Fruit fly (Drosophila melanogaster) whole organism, embryonic: ENCODE measurements around the gene CG31957.

Source experiments
- Ada2b ChIP-seq: fragments of 200-800 bp; sonication (Bioruptor generic); IDR thresholded peaks from 2 replicates; pipeline ENCODE4 v1.3.6; 2022; ENCODE audit warnings: missing biosample characterization, missing genetic modification characterization
- Atf6 ChIP-seq: fragments of 200-800 bp; sonication (Bioruptor generic); IDR thresholded peaks from 2 replicates; pipeline ENCODE4 v1.3.6; 2022; ENCODE audit warnings: missing biosample characterization, missing genetic modification characterization
- B-H1 ChIP-seq: fragments of 200-800 bp; sonication (Bioruptor generic); IDR thresholded peaks from 3 replicates; pipeline ENCODE4 v1.3.6; 2022; ENCODE audit warnings: missing biosample characterization, missing genetic modification characterization
- Bdp1 ChIP-seq: fragments of 200-800 bp; sonication (Bioruptor generic); optimal IDR thresholded peaks from 3 replicates; lab custom pipeline; 2016; ENCODE audit warnings: missing biosample characterization, missing genetic modification characterization
- CG10543 ChIP-seq: fragments of 200-800 bp; sonication (Bioruptor generic); optimal IDR thresholded peaks from 3 replicates; lab custom pipeline; 2017; ENCODE audit warnings: missing biosample characterization, mild to moderate bottlenecking, missing genetic modification characterization, moderate library complexity
- CG10654 ChIP-seq: fragments of 200-800 bp; sonication (Bioruptor generic); optimal IDR thresholded peaks from 2 replicates; lab custom pipeline; 2016; ENCODE audit warnings: missing biosample characterization, missing genetic modification characterization
- CG11695 ChIP-seq: fragments of 200-800 bp; sonication (Bioruptor generic); IDR thresholded peaks from 3 replicates; pipeline ENCODE4 v1.3.6; 2022; ENCODE audit warnings: missing biosample characterization, missing genetic modification characterization
- CG12769 ChIP-seq: fragments of 200-800 bp; sonication (Bioruptor generic); optimal IDR thresholded peaks from 2 replicates; lab custom pipeline; 2019; ENCODE audit warnings: missing biosample characterization, mild to moderate bottlenecking, missing genetic modification characterization, moderate library complexity
- CG13424 ChIP-seq: fragments of 200-800 bp; sonication (Bioruptor generic); optimal IDR thresholded peaks from 2 replicates; lab custom pipeline; 2019; ENCODE audit warnings: missing biosample characterization, mild to moderate bottlenecking, missing genetic modification characterization, moderate library complexity
- CG15269 ChIP-seq: fragments of 200-800 bp; sonication (Bioruptor generic); optimal IDR thresholded peaks from 2 replicates; lab custom pipeline; 2018; ENCODE audit warnings: missing biosample characterization, mild to moderate bottlenecking, missing genetic modification characterization, moderate library complexity
- CG15514 ChIP-seq: fragments of 200-800 bp; sonication (Bioruptor generic); optimal IDR thresholded peaks from 3 replicates; lab custom pipeline; 2017; ENCODE audit warnings: missing biosample characterization, missing genetic modification characterization, mild to moderate bottlenecking, moderate library complexity, missing genetic modification reagents
- CG17328 ChIP-seq: fragments of 200-800 bp; sonication (Bioruptor generic); IDR thresholded peaks from 2 replicates; pipeline ENCODE4 v1.3.6; 2022; ENCODE audit warnings: missing biosample characterization, missing genetic modification characterization
- CG17612 ChIP-seq: fragments of 200-800 bp; sonication (Bioruptor generic); IDR thresholded peaks from 2 replicates; pipeline ENCODE4 v1.3.6; 2022; ENCODE audit warnings: missing biosample characterization, missing genetic modification characterization
- CG30403 ChIP-seq: fragments of 200-800 bp; sonication (Bioruptor generic); optimal IDR thresholded peaks from 3 replicates; lab custom pipeline; 2016; ENCODE audit warnings: missing biosample characterization, missing genetic modification characterization
- CG3065 ChIP-seq: fragments of 200-800 bp; sonication (Bioruptor generic); optimal IDR thresholded peaks from 2 replicates; lab custom pipeline; 2016; ENCODE audit warnings: missing biosample characterization, missing genetic modification characterization
- CG31441 ChIP-seq: fragments of 200-800 bp; sonication (Bioruptor generic); IDR thresholded peaks from 2 replicates; pipeline ENCODE4 v1.3.6; 2022; ENCODE audit warnings: missing biosample characterization, missing genetic modification characterization
- CG34422 ChIP-seq: fragments of 200-800 bp; sonication (Bioruptor generic); IDR thresholded peaks from 3 replicates; pipeline ENCODE4 v1.3.6; 2022; ENCODE audit warnings: missing biosample characterization, missing genetic modification characterization
- CG42726 ChIP-seq: fragments of 200-800 bp; sonication (Bioruptor generic); IDR thresholded peaks from 2 replicates; pipeline ENCODE4 v1.3.6; 2022; ENCODE audit warnings: missing biosample characterization, missing genetic modification characterization; ENCODE audit not compliant: partially characterized antibody
- CG4854 ChIP-seq: fragments of 200-800 bp; sonication (Bioruptor generic); optimal IDR thresholded peaks from 2 replicates; lab custom pipeline; 2016; ENCODE audit warnings: missing biosample characterization, missing genetic modification characterization, inconsistent platforms
- CG6791 ChIP-seq: fragments of 200-800 bp; sonication (Bioruptor generic); IDR thresholded peaks from 3 replicates; pipeline ENCODE4 v1.3.6; 2022; ENCODE audit warnings: missing biosample characterization, missing genetic modification characterization; ENCODE audit not compliant: partially characterized antibody
- CG7357 ChIP-seq: fragments of 200-800 bp; sonication (Bioruptor generic); IDR thresholded peaks from 3 replicates; pipeline ENCODE4 v1.3.6; 2022; ENCODE audit warnings: missing biosample characterization, missing genetic modification characterization
- CG7786 ChIP-seq: fragments of 200-800 bp; sonication (Bioruptor generic); optimal IDR thresholded peaks from 2 replicates; lab custom pipeline; 2016; ENCODE audit warnings: missing biosample characterization, missing genetic modification characterization
- CG7839 ChIP-seq: fragments of 200-800 bp; sonication (Bioruptor generic); optimal IDR thresholded peaks from 3 replicates; lab custom pipeline; 2018; ENCODE audit warnings: missing biosample characterization, mild to moderate bottlenecking, missing genetic modification characterization, moderate library complexity
- CG8388 ChIP-seq: fragments of 200-800 bp; sonication (Bioruptor generic); optimal IDR thresholded peaks from 2 replicates; lab custom pipeline; 2019; ENCODE audit warnings: missing biosample characterization, mild to moderate bottlenecking, missing genetic modification characterization, moderate library complexity
- D19A ChIP-seq: fragments of 200-800 bp; optimal IDR thresholded peaks from 3 replicates; lab custom pipeline; 2019; ENCODE audit warnings: missing biosample characterization, mild to moderate bottlenecking, missing genetic modification characterization, moderate library complexity
- Dp ChIP-seq: fragments of 200-800 bp; sonication (Bioruptor generic); optimal IDR thresholded peaks from 2 replicates; lab custom pipeline; 2018; ENCODE audit warnings: missing biosample characterization, mild to moderate bottlenecking, missing genetic modification characterization, moderate library complexity
- Eip74EF ChIP-seq, 2 experiments: fragments of 200-800 bp in 1 of 2; fragments of >200 bp in 1 of 2; sonication (Bioruptor generic) in 1 of 2; optimal IDR thresholded peaks; 2 replicates each; lab custom pipeline; 2017 to 2019; ENCODE audit warnings: missing biosample characterization in 2 of 2, missing genetic modification characterization in 2 of 2, mild to moderate bottlenecking in 1 of 2, moderate library complexity in 1 of 2
- Fer2 ChIP-seq: fragments of 200-800 bp; sonication (Bioruptor generic); optimal IDR thresholded peaks from 2 replicates; lab custom pipeline; 2018; ENCODE audit warnings: missing biosample characterization, mild to moderate bottlenecking, missing genetic modification characterization, moderate library complexity
- Fer3 ChIP-seq: fragments of 200-800 bp; sonication (Bioruptor generic); optimal IDR thresholded peaks from 2 replicates; lab custom pipeline; 2018; ENCODE audit warnings: missing biosample characterization, mild to moderate bottlenecking, missing genetic modification characterization, moderate library complexity
- Gsc ChIP-seq: fragments of 200-800 bp; sonication (Bioruptor generic); IDR thresholded peaks from 2 replicates; pipeline ENCODE4 v1.3.6; 2022; ENCODE audit warnings: missing biosample characterization, missing genetic modification characterization
- Gug ChIP-seq: fragments of 200-800 bp; sonication (Bioruptor generic); IDR thresholded peaks from 4 replicates; pipeline ENCODE4 v1.3.6; 2022; ENCODE audit warnings: missing biosample characterization, missing genetic modification characterization
- HLH3B ChIP-seq: fragments of 200-800 bp; sonication (Bioruptor generic); IDR thresholded peaks from 2 replicates; pipeline ENCODE4 v1.3.6; 2022; ENCODE audit warnings: missing biosample characterization, missing genetic modification characterization
- Hsf ChIP-seq: fragments of 200-800 bp; sonication (Bioruptor generic); optimal IDR thresholded peaks from 3 replicates; lab custom pipeline; 2016; ENCODE audit warnings: missing biosample characterization, missing genetic modification characterization
- MBD-R2 ChIP-seq: fragments of 200-800 bp; sonication (Bioruptor generic); IDR thresholded peaks from 2 replicates; pipeline ENCODE4 v1.3.6; 2022; ENCODE audit warnings: missing biosample characterization, missing genetic modification characterization
- Max ChIP-seq: fragments of 200-800 bp; sonication (Bioruptor generic); optimal IDR thresholded peaks from 2 replicates; lab custom pipeline; 2016; ENCODE audit warnings: missing biosample characterization, mild to moderate bottlenecking, missing genetic modification characterization
- Med ChIP-seq: fragments of 200-800 bp; sonication (Bioruptor generic); peaks from one replicate; lab custom pipeline; 2016; ENCODE audit warnings: missing biosample characterization, missing genetic modification characterization, mild to moderate bottlenecking, inconsistent platforms, moderate library complexity
- Neu2 ChIP-seq: fragments of 200-800 bp; sonication (Bioruptor generic); optimal IDR thresholded peaks from 3 replicates; lab custom pipeline; 2016; ENCODE audit warnings: missing biosample characterization, missing genetic modification characterization, borderline replicate concordance
- Nf-YB ChIP-seq: fragments of 200-800 bp; sonication (Bioruptor generic); optimal IDR thresholded peaks from 3 replicates; lab custom pipeline; 2019; ENCODE audit warnings: missing biosample characterization, mild to moderate bottlenecking, missing genetic modification characterization, moderate library complexity
- Scr ChIP-seq: fragments of 200-800 bp; sonication (Bioruptor generic); IDR thresholded peaks from 2 replicates; pipeline ENCODE4 v1.3.6; 2022; ENCODE audit warnings: missing biosample characterization, missing genetic modification characterization; ENCODE audit not compliant: partially characterized antibody
- al ChIP-seq: fragments of 200-800 bp; sonication (Bioruptor generic); IDR thresholded peaks from 2 replicates; pipeline ENCODE4 v1.3.6; 2022; ENCODE audit warnings: missing biosample characterization, missing genetic modification characterization
- ase ChIP-seq: fragments of 200-800 bp; sonication (Bioruptor generic); IDR thresholded peaks from 3 replicates; pipeline ENCODE4 v1.3.6; 2022; ENCODE audit warnings: missing biosample characterization, missing genetic modification characterization
- dimm ChIP-seq: fragments of 200-800 bp; sonication (Bioruptor generic); IDR thresholded peaks from 2 replicates; pipeline ENCODE4 v1.3.6; 2022; ENCODE audit warnings: missing biosample characterization, missing genetic modification characterization
- disco-r ChIP-seq: fragments of 200-800 bp; sonication (Bioruptor generic); optimal IDR thresholded peaks from 2 replicates; lab custom pipeline; 2016; ENCODE audit warnings: missing biosample characterization, missing genetic modification characterization
- fd96Cb ChIP-seq: fragments of 200-800 bp; sonication (Bioruptor generic); optimal IDR thresholded peaks from 2 replicates; lab custom pipeline; 2018; ENCODE audit warnings: missing biosample characterization, mild to moderate bottlenecking, missing genetic modification characterization, moderate library complexity
- gcm ChIP-seq: fragments of 200-800 bp; sonication (Bioruptor generic); optimal IDR thresholded peaks from 2 replicates; lab custom pipeline; 2019; ENCODE audit warnings: missing biosample characterization, mild to moderate bottlenecking, missing genetic modification characterization, moderate library complexity
- hbn ChIP-seq: fragments of 200-800 bp; sonication (Bioruptor generic); IDR thresholded peaks from 2 replicates; pipeline ENCODE4 v1.3.6; 2022; ENCODE audit warnings: missing biosample characterization, missing genetic modification characterization; ENCODE audit not compliant: partially characterized antibody
- jing ChIP-seq: fragments of 200-800 bp; sonication (Bioruptor generic); optimal IDR thresholded peaks from 2 replicates; lab custom pipeline; 2018; ENCODE audit warnings: missing biosample characterization, mild to moderate bottlenecking, missing genetic modification characterization
- kah ChIP-seq: fragments of 200-800 bp; sonication (Bioruptor generic); optimal IDR thresholded peaks from 2 replicates; lab custom pipeline; 2018; ENCODE audit warnings: missing biosample characterization, mild to moderate bottlenecking, missing genetic modification characterization
- mirr ChIP-seq: fragments of 200-800 bp; sonication (Bioruptor generic); optimal IDR thresholded peaks from 3 replicates; lab custom pipeline; 2018; ENCODE audit warnings: missing biosample characterization, mild to moderate bottlenecking, missing genetic modification characterization
- stwl ChIP-seq: fragments of 200-800 bp; sonication (Bioruptor generic); optimal IDR thresholded peaks from 3 replicates; lab custom pipeline; 2018; ENCODE audit warnings: missing biosample characterization, mild to moderate bottlenecking, missing genetic modification characterization, moderate library complexity
- tin ChIP-seq: fragments of 200-800 bp; sonication (Bioruptor generic); optimal IDR thresholded peaks from 3 replicates; lab custom pipeline; 2016; ENCODE audit warnings: missing biosample characterization, missing genetic modification characterization

The CG31957 gene

DNA sequence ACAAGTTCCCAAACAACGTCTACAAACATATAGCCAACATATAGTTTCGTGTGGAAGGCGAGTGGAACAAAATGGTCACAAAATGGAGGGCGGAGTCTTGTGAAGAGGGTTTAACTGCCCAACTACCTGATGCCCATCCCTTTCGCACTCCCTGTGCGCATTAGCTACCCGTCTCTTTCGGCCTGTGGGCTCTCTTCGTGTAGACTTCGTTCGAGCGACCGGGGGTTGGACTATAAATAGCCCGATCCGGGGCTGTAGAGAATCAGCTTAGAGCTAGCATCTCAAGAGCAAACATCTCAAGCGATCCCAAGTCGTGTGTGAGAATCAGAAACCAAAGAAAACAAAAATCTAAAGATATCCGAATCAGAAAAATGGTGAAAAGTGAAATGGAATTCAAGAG is 46.8 kb downstream of the CG31957 start, which contains the start of gene slp1 (continued):
- TF ChIP-seq Dp (GFP tag; lab: Kevin White, UChicago) (no peak), CG15269 (tag; lab: Kevin White, UChicago) (no peak), fd96Cb (tag; lab: Kevin White, UChicago) (no peak), Fer3 (no peak), kah (GFP tag; lab: Kevin White, UChicago) (no peak), Neu2 (GFP tag; lab: Kevin White, UChicago) (no peak), Scr (GFP tag; lab: Robert Waterston, UW) (no peak), Eip74EF (GFP tag; optimal IDR thresholded peaks at IDR 0.05; lab: Kevin White, UChicago) (no peak), CG15514 (GFP tag; lab: Kevin White, UChicago) (no peak), Bdp1 (no peak), Fer2 (tag; lab: Kevin White, UChicago) (no peak), CG17612 (GFP tag; lab: Robert Waterston, UW) (no peak), CG10543 (no peak), tin (GFP tag; lab: Kevin White, UChicago) (no peak), ase (GFP tag; lab: Robert Waterston, UW) (no peak), disco-r (no peak), CG31441 (GFP tag; lab: Robert Waterston, UW) (no peak), Ada2b (GFP tag; lab: Robert Waterston, UW) (no peak), CG7357 (no peak), CG13424 (tag; lab: Kevin White, UChicago) (no peak), mirr (GFP tag; lab: Kevin White, UChicago) (no peak), CG6791 (0 out of 3 replicates have a peak, but pooled peaks have one; percentile 46), dimm (GFP tag; lab: Robert Waterston, UW) (no peak), CG34422 (GFP tag; lab: Robert Waterston, UW) (no peak), HLH3B (GFP tag; lab: Robert Waterston, UW) (no peak), stwl (no peak), Nf-YB (GFP tag; lab: Kevin White, UChicago) (peak; percentile 97), jing (GFP tag; lab: Kevin White, UChicago) (peak; percentile 5), MBD-R2 (GFP tag; lab: Robert Waterston, UW) (no peak), gcm (GFP tag; lab: Kevin White, UChicago) (peak; percentile 37), CG3065 (GFP tag; lab: Kevin White, UChicago) (no peak), Gug (GFP tag; lab: Robert Waterston, UW) (no peak), CG30403 (no peak), Med (GFP tag; lab: Kevin White, UChicago) (no peak), Gsc (no peak), CG8388 (GFP tag; lab: Kevin White, UChicago) (no peak), CG17328 (no peak), D19A (tag; lab: Kevin White, UChicago) (peak; percentile 1), al (GFP tag; lab: Robert Waterston, UW) (no peak), CG11695 (GFP tag; lab: Robert Waterston, UW) (no peak), B-H1 (GFP tag; lab: Robert Waterston, UW) (no peak), Atf6 (GFP tag; lab: Robert Waterston, UW) (no peak), CG4854 (GFP tag; lab: Kevin White, UChicago) (no peak), Max (no peak), Hsf (GFP tag; lab: Kevin White, UChicago) (no peak), CG42726 (GFP tag; lab: Robert Waterston, UW) (peak; percentile 26; the same call in 1 of the 2 replicates), CG10654 (GFP tag; lab: Kevin White, UChicago) (no peak), CG12769 (tag; lab: Kevin White, UChicago) (no peak), CG7839 (no peak), CG7786 (GFP tag; lab: Kevin White, UChicago) (no peak), hbn (0 out of 2 replicates have a peak, but pooled peaks have one; percentile 17)
